Worm (Caenorhabditis elegans): ENCODE data around the gene clik-1.

The clik-1 gene

ce11 chrV:6732995-6733394, 35.5 kb downstream of the clik-1 start, which contains the start of gene grl-8:
Gene grl-8, minus strand, starts transcription at chrV:6733095.
- TF ChIP-seq rec-8 (tag; optimal IDR thresholded peaks at IDR 0.05), result no peak
- no peak for TF ChIP-seq repo-1 (tag; optimal IDR thresholded peaks at IDR 0.05)
- TF ChIP-seq Y53G8AR.9 (GFP tag; conservative IDR thresholded peaks at IDR 0.05), result no peak
- TF ChIP-seq nhr-120 (GFP tag; IDR thresholded peaks at IDR 0.05), result no peak

- no peak for TF ChIP-seq T07F8.4 (tag; optimal IDR thresholded peaks at IDR 0.05)
- TF ChIP-seq nfya-2 (GFP tag; IDR thresholded peaks at IDR 0.05), result no peak
- TF ChIP-seq bed-2 (GFP tag; IDR thresholded peaks at IDR 0.05), result no peak
- no peak for TF ChIP-seq ccch-3 (GFP tag; optimal IDR thresholded peaks at IDR 0.05)
- TF ChIP-seq nhr-90 (tag; optimal IDR thresholded peaks at IDR 0.05), result no peak
- TF ChIP-seq K12H6.12 (tag; optimal IDR thresholded peaks at IDR 0.05), result no peak
- no peak for TF ChIP-seq mes-4 (tag; optimal IDR thresholded peaks at IDR 0.05)
- no peak for TF ChIP-seq lsy-27 (tag; optimal IDR thresholded peaks at IDR 0.05; ENCODE audit: borderline replicate concordance, insufficient read depth)
- no peak for TF ChIP-seq snpc-4 (GFP tag; optimal IDR thresholded peaks at IDR 0.05)
- no peak for TF ChIP-seq snpc-4 (tag; optimal IDR thresholded peaks at IDR 0.05)
- TF ChIP-seq F10E7.11 (tag; optimal IDR thresholded peaks at IDR 0.05), result no peak
- TF ChIP-seq madf-6 (GFP tag; IDR thresholded peaks at IDR 0.05), result no peak
- no peak for TF ChIP-seq ekl-4 (GFP tag; IDR thresholded peaks at IDR 0.05)
- TF ChIP-seq cebp-2 (GFP tag; IDR thresholded peaks at IDR 0.05), result no peak
- TF ChIP-seq T26A5.8 (tag; optimal IDR thresholded peaks at IDR 0.05), result no peak
- TF ChIP-seq die-1 (tag; optimal IDR thresholded peaks at IDR 0.05), result no peak
- TF ChIP-seq K11D2.4 (GFP tag; IDR thresholded peaks at IDR 0.05), result no peak
- no peak for TF ChIP-seq chd-7 (tag; optimal IDR thresholded peaks at IDR 0.05)
- TF ChIP-seq let-526 (GFP tag; IDR thresholded peaks at IDR 0.05), result no peak
- TF ChIP-seq repo-1 (tag; optimal IDR thresholded peaks at IDR 0.05), result no peak
- no peak for TF ChIP-seq unc-130 (GFP tag; optimal IDR thresholded peaks at IDR 0.05)
Observed at ce11 chrV:6731594-6731993, 36.9 kb downstream of the clik-1 start, which contains the start of gene grl-9. Gene grl-9, minus strand, starts transcription at chrV:6731694.

- TF ChIP-seq sdz-38 (tag; optimal IDR thresholded peaks at IDR 0.05) (no peak), chd-7 (tag; optimal IDR thresholded peaks at IDR 0.05) (no peak), bed-1 (GFP tag; IDR thresholded peaks at IDR 0.05) (no peak), sea-2 (GFP tag; IDR thresholded peaks at IDR 0.05) (no peak), ceh-58 (GFP tag; IDR thresholded peaks at IDR 0.05) (no peak), C17E4.6 (GFP tag; IDR thresholded peaks at IDR 0.05) (no peak), aptf-2 (GFP tag; conservative IDR thresholded peaks at IDR 0.05) (no peak), F57A8.1 (GFP tag; optimal IDR thresholded peaks at IDR 0.05) (no peak), hlh-26 (GFP tag; conservative IDR thresholded peaks at IDR 0.05) (no peak), sptf-2 (GFP tag; optimal IDR thresholded peaks at IDR 0.05) (no peak), cebp-1 (GFP tag; IDR thresholded peaks at IDR 0.05) (no peak), cebp-1 (tag; optimal IDR thresholded peaks at IDR 0.05) (no peak), mel-28 (tag; optimal IDR thresholded peaks at IDR 0.05; ENCODE audit: borderline replicate concordance) (no peak), die-1 (tag; optimal IDR thresholded peaks at IDR 0.05) (no peak), F10E7.11 (tag; optimal IDR thresholded peaks at IDR 0.05) (no peak), T26A5.8 (tag; optimal IDR thresholded peaks at IDR 0.05) (no peak), F52B5.7 (tag; optimal IDR thresholded peaks at IDR 0.05) (no peak), lin-54 (GFP tag; optimal IDR thresholded peaks at IDR 0.05) (no peak)
Observed at ce11 chrV:6727222-6727621, 41.3 kb downstream of the clik-1 start, which contains the start of gene ZC487.1. Gene ZC487.1, plus strand, starts transcription at chrV:6727522.

Data from whole organism, young adult.